Fruit fly (Drosophila melanogaster): ENCODE results near the gene CG15449.

DNA sequence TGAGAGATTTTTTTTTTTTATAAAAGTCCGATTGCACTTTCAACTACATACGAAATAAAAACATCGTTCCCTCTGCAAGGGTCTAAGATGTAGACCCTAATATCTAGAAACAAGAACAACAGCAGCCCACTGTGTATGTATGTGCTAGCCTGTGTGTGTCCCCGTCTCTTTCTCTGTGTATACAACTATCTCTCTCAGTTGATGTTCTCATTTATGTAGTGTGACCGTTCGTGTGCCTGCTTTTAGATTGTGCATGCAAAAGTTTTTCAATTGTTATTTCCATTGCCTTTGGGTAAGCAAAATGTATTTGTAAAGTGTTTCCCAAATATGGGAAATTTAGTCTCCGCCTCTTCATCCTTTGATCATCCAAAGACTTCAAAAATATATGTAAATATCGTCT is 39.9 kb upstream of the CG15449 start:
- TF ChIP-seq CG8478 (optimal IDR thresholded peaks at IDR 0.05) (no peak), CTCF (optimal IDR thresholded peaks at IDR 0.05) (no peak)
